Worm (Caenorhabditis elegans) whole organism, L3 larva: Measurements from ENCODE around the gene spp-28.

Source experiments
- aly-2 ChIP-seq: fragments of 150-350 bp; optimal IDR thresholded peaks from 2 replicates; lab custom pipeline; 2014; ENCODE audit warnings: missing biosample characterization, missing genetic modification characterization
- daf-12 ChIP-seq: fragments of 150-350 bp; optimal IDR thresholded peaks from 2 replicates; lab custom pipeline; 2014; ENCODE audit warnings: missing biosample characterization, missing genetic modification reagents, missing genetic modification characterization
- elt-3 ChIP-seq, 3 experiments: fragments of 150-350 bp in 1 of 3; sonication (generic microtip) in 2 of 3; optimal IDR thresholded peaks; 2 replicates in 2 of 3; 4 replicates in 1 of 3; lab custom pipeline; 2014 to 2017; ENCODE audit warnings: missing biosample characterization in 3 of 3, missing genetic modification characterization in 3 of 3
- nhr-11 ChIP-seq: fragments of 150-350 bp; optimal IDR thresholded peaks from 2 replicates; lab custom pipeline; 2014; ENCODE audit warnings: missing biosample characterization, missing genetic modification characterization
- nhr-237 ChIP-seq: fragments of 150-350 bp; optimal IDR thresholded peaks from 2 replicates; lab custom pipeline; 2014; ENCODE audit warnings: missing biosample characterization, missing genetic modification characterization
- nhr-25 ChIP-seq: sonication (generic microtip); optimal IDR thresholded peaks from 2 replicates; lab custom pipeline; 2017; ENCODE audit warnings: missing biosample characterization, missing genetic modification characterization
- pha-4 ChIP-seq: fragments of 150-350 bp; optimal IDR thresholded peaks from 2 replicates; lab custom pipeline; 2014; ENCODE audit warnings: missing biosample characterization, missing genetic modification reagents, missing genetic modification characterization
- skn-1 ChIP-seq: fragments of 150-350 bp; optimal IDR thresholded peaks from 2 replicates; lab custom pipeline; 2014; ENCODE audit warnings: missing biosample characterization, missing genetic modification characterization
- snpc-4 ChIP-seq: fragments of 150-350 bp; optimal IDR thresholded peaks from 2 replicates; lab custom pipeline; 2014; ENCODE audit warnings: missing biosample characterization, missing genetic modification characterization
- unc-39 ChIP-seq: sonication (generic microtip); optimal IDR thresholded peaks from 4 replicates; lab custom pipeline; 2017; ENCODE audit warnings: missing biosample characterization, missing genetic modification characterization
- ztf-11 ChIP-seq: fragments of 150-350 bp; optimal IDR thresholded peaks from 2 replicates; lab custom pipeline; 2014; ENCODE audit warnings: missing biosample characterization, missing genetic modification characterization

ce11 chrIII:4172210-4172609, 17.9 kb downstream of the spp-28 start:
- no peak for TF ChIP-seq pha-4 (tag; lab: Kevin White, UChicago)
- no peak for TF ChIP-seq aly-2 (tag; lab: Kevin White, UChicago)
- TF ChIP-seq unc-39: no peak
- TF ChIP-seq nhr-25 (tag; lab: Kevin White, UChicago): no peak
- TF ChIP-seq snpc-4 (tag; lab: Kevin White, UChicago): no peak
- TF ChIP-seq skn-1: no peak
- TF ChIP-seq ztf-11: no peak
- TF ChIP-seq elt-3 (tag; optimal IDR thresholded peaks at IDR 0.05; lab: Kevin White, UChicago): no peak
- no peak for TF ChIP-seq daf-12 (tag; lab: Kevin White, UChicago)
- TF ChIP-seq nhr-11 (tag; lab: Kevin White, UChicago): no peak
- no peak for TF ChIP-seq nhr-237 (tag; lab: Kevin White, UChicago)
